Fruit fly (Drosophila melanogaster) whole organism, embryonic: ENCODE data around the gene CG16736.
A peak's percentile ranks its signal among the peaks of the same experiment; 100 is the strongest.

Source experiments
- BtbVII ChIP-seq: fragments of 200-800 bp; sonication (Bioruptor generic); optimal IDR thresholded peaks from 3 replicates; lab custom pipeline; 2017; ENCODE audit warnings: missing biosample characterization, mild to moderate bottlenecking, missing genetic modification characterization
- CG10321 ChIP-seq: fragments of 200-800 bp; sonication (Bioruptor generic); IDR thresholded peaks from 2 replicates; pipeline ENCODE4 v1.3.6; 2022; ENCODE audit warnings: missing biosample characterization, missing genetic modification characterization
- CG10565 ChIP-seq: fragments of 200-800 bp; sonication (Bioruptor generic); optimal IDR thresholded peaks from 3 replicates; lab custom pipeline; 2016; ENCODE audit warnings: missing biosample characterization, mild to moderate bottlenecking, missing genetic modification characterization
- CG10654 ChIP-seq: fragments of 200-800 bp; sonication (Bioruptor generic); optimal IDR thresholded peaks from 2 replicates; lab custom pipeline; 2016; ENCODE audit warnings: missing biosample characterization, missing genetic modification characterization
- CG11696 ChIP-seq: fragments of 200-800 bp; sonication (Bioruptor generic); IDR thresholded peaks from 2 replicates; pipeline ENCODE4 v1.3.6; 2022; ENCODE audit warnings: missing biosample characterization, missing genetic modification characterization
- CG12659 ChIP-seq: fragments of 200-800 bp; sonication (Bioruptor generic); optimal IDR thresholded peaks from 3 replicates; lab custom pipeline; 2017; ENCODE audit warnings: mild to moderate bottlenecking, missing biosample characterization, missing genetic modification reagents, missing genetic modification characterization
- CG14710 ChIP-seq: fragments of 200-800 bp; sonication (Bioruptor generic); optimal IDR thresholded peaks from 3 replicates; lab custom pipeline; 2019; ENCODE audit warnings: missing biosample characterization, mild to moderate bottlenecking, missing genetic modification characterization, moderate library complexity
- CG15479 ChIP-seq: fragments of 200-800 bp; sonication (Bioruptor generic); optimal IDR thresholded peaks from 3 replicates; lab custom pipeline; 2019; ENCODE audit warnings: missing biosample characterization, mild to moderate bottlenecking, missing genetic modification characterization, moderate library complexity
- CG15514 ChIP-seq: fragments of 200-800 bp; sonication (Bioruptor generic); optimal IDR thresholded peaks from 3 replicates; lab custom pipeline; 2017; ENCODE audit warnings: missing biosample characterization, missing genetic modification characterization, mild to moderate bottlenecking, moderate library complexity, missing genetic modification reagents
- CG16813 ChIP-seq: fragments of 200-800 bp; sonication (Bioruptor generic); IDR thresholded peaks from 3 replicates; pipeline ENCODE4 v1.3.6; 2022; ENCODE audit warnings: missing biosample characterization, missing genetic modification characterization; ENCODE audit not compliant: partially characterized antibody
- CG1832 ChIP-seq: fragments of 200-800 bp; sonication (Bioruptor generic); optimal IDR thresholded peaks from 2 replicates; lab custom pipeline; 2017; ENCODE audit warnings: missing biosample characterization, mild to moderate bottlenecking, missing genetic modification characterization, inconsistent platforms
- CG30020 ChIP-seq: fragments of 200-800 bp; optimal IDR thresholded peaks from 2 replicates; lab custom pipeline; 2019; ENCODE audit warnings: missing biosample characterization, mild to moderate bottlenecking, missing genetic modification characterization, moderate library complexity
- CG6689 ChIP-seq: fragments of 200-800 bp; sonication (Bioruptor generic); IDR thresholded peaks from 2 replicates; pipeline ENCODE4 v1.3.6; 2022; ENCODE audit warnings: missing biosample characterization, missing genetic modification characterization
- CG8290 ChIP-seq, 3 experiments: fragments of 200-800 bp; sonication (Bioruptor generic); optimal IDR thresholded peaks; 2 replicates each; lab custom pipeline; 2016 to 2019; ENCODE audit warnings: missing biosample characterization in 3 of 3, missing genetic modification characterization in 3 of 3, mild to moderate bottlenecking in 2 of 3, moderate library complexity in 1 of 3
- CG8924 ChIP-seq: fragments of 200-800 bp; optimal IDR thresholded peaks from 3 replicates; lab custom pipeline; 2019; ENCODE audit warnings: missing biosample characterization, mild to moderate bottlenecking, missing genetic modification characterization, moderate library complexity
- CG9215 ChIP-seq: fragments of 200-800 bp; sonication (Bioruptor generic); IDR thresholded peaks from 2 replicates; pipeline ENCODE4 v1.3.6; 2022; ENCODE audit warnings: missing biosample characterization, missing genetic modification characterization
- CG9876 ChIP-seq: fragments of 200-800 bp; sonication (Bioruptor generic); optimal IDR thresholded peaks from 2 replicates; lab custom pipeline; 2016; ENCODE audit warnings: missing biosample characterization, missing genetic modification characterization
- CHES-1-like ChIP-seq: fragments of 200-800 bp; sonication (Bioruptor generic); optimal IDR thresholded peaks from 2 replicates; lab custom pipeline; 2016; ENCODE audit warnings: missing biosample characterization, missing genetic modification characterization
- D ChIP-seq, 2 experiments: fragments of 200-800 bp in 1 of 2; fragments of >200 bp in 1 of 2; sonication (Bioruptor generic) in 1 of 2; optimal IDR thresholded peaks; 2 replicates in 1 of 2; 3 replicates in 1 of 2; lab custom pipeline; 2017; ENCODE audit warnings: mild to moderate bottlenecking in 1 of 2, missing biosample characterization in 1 of 2, missing genetic modification characterization in 1 of 2, missing genetic modification reagents in 1 of 2
- Dip2 ChIP-seq: fragments of 200-800 bp; sonication (Bioruptor generic); IDR thresholded peaks from 2 replicates; pipeline ENCODE4 v1.3.6; 2022; ENCODE audit warnings: missing biosample characterization, missing genetic modification characterization
- Elba2 ChIP-seq: fragments of 200-800 bp; sonication (Bioruptor generic); optimal IDR thresholded peaks from 3 replicates; lab custom pipeline; 2016; ENCODE audit warnings: missing biosample characterization, missing genetic modification characterization
- Hr78 ChIP-seq, 2 experiments: fragments of 200-800 bp in 1 of 2; fragments of >200 bp in 1 of 2; sonication (Bioruptor generic) in 1 of 2; optimal IDR thresholded peaks; 2 replicates each; lab custom pipeline; 2017 to 2019; ENCODE audit warnings: missing biosample characterization in 2 of 2, missing genetic modification characterization in 2 of 2, mild to moderate bottlenecking in 1 of 2, moderate library complexity in 1 of 2
- Lhr ChIP-seq: fragments of 200-800 bp; sonication (Bioruptor generic); optimal IDR thresholded peaks from 3 replicates; lab custom pipeline; 2017; ENCODE audit warnings: mild to moderate bottlenecking, missing biosample characterization, missing genetic modification reagents, missing genetic modification characterization
- MESR4 ChIP-seq: fragments of 200-800 bp; sonication (Bioruptor generic); optimal IDR thresholded peaks from 2 replicates; lab custom pipeline; 2018; ENCODE audit warnings: missing biosample characterization, mild to moderate bottlenecking, missing genetic modification characterization, moderate library complexity
- MTF-1 ChIP-seq: fragments of 200-800 bp; sonication (Bioruptor generic); optimal IDR thresholded peaks from 2 replicates; lab custom pipeline; 2018; ENCODE audit warnings: missing biosample characterization, mild to moderate bottlenecking, missing genetic modification characterization, borderline replicate concordance
- Med ChIP-seq: fragments of 200-800 bp; sonication (Bioruptor generic); peaks from one replicate; lab custom pipeline; 2016; ENCODE audit warnings: missing biosample characterization, missing genetic modification characterization, mild to moderate bottlenecking, inconsistent platforms, moderate library complexity
- NC2α ChIP-seq: fragments of 200-800 bp; sonication (Bioruptor generic); optimal IDR thresholded peaks from 2 replicates; lab custom pipeline; 2016; ENCODE audit warnings: missing biosample characterization, missing genetic modification characterization
- Trl ChIP-seq, 3 experiments: fragments of >200 bp in 2 of 3; fragments of 200-800 bp in 1 of 3; sonication (Bioruptor generic) in 1 of 3; optimal IDR thresholded peaks; 2 replicates in 1 of 3; 3 replicates in 2 of 3; lab custom pipeline; 2016 to 2017; ENCODE audit warnings: missing biosample characterization in 1 of 3, missing genetic modification characterization in 1 of 3
- ara ChIP-seq: fragments of 200-800 bp; sonication (Bioruptor generic); IDR thresholded peaks from 2 replicates; pipeline ENCODE4 v1.3.6; 2022; ENCODE audit warnings: missing biosample characterization, missing genetic modification characterization
- dm ChIP-seq: fragments of 200-800 bp; sonication (Bioruptor generic); optimal IDR thresholded peaks from 3 replicates; lab custom pipeline; 2016; ENCODE audit warnings: missing biosample characterization, missing genetic modification characterization
- gcm ChIP-seq: fragments of 200-800 bp; sonication (Bioruptor generic); optimal IDR thresholded peaks from 2 replicates; lab custom pipeline; 2019; ENCODE audit warnings: missing biosample characterization, mild to moderate bottlenecking, missing genetic modification characterization, moderate library complexity
- luna ChIP-seq: fragments of 200-800 bp; sonication (Bioruptor generic); optimal IDR thresholded peaks from 2 replicates; lab custom pipeline; 2016; ENCODE audit warnings: missing biosample characterization, missing genetic modification characterization
- otp ChIP-seq: fragments of 200-800 bp; sonication (Bioruptor generic); IDR thresholded peaks from 3 replicates; pipeline ENCODE4, ENCODE4 v1.3.6; 2022; ENCODE audit warnings: missing biosample characterization, missing genetic modification characterization
- prd ChIP-seq, 3 experiments: fragments of >200 bp in 2 of 3; fragments of 200-800 bp in 1 of 3; sonication (Bioruptor generic) in 1 of 3; optimal IDR thresholded peaks in 2 of 3; IDR thresholded peaks in 1 of 3; 2 replicates in 2 of 3; 3 replicates in 1 of 3; pipeline versions ENCODE4 v1.3.6 to Lab custom; 2017 to 2022; ENCODE audit warnings: missing biosample characterization in 1 of 3, missing genetic modification characterization in 1 of 3
- ro ChIP-seq: fragments of 200-800 bp; sonication (Bioruptor generic); IDR thresholded peaks from 2 replicates; pipeline ENCODE4 v1.3.6; 2022; ENCODE audit warnings: missing biosample characterization, missing genetic modification characterization
- sqz ChIP-seq: fragments of 200-800 bp; sonication (Bioruptor generic); optimal IDR thresholded peaks from 3 replicates; lab custom pipeline; 2018; ENCODE audit warnings: missing biosample characterization, mild to moderate bottlenecking, missing genetic modification characterization
- ssp ChIP-seq: fragments of 200-800 bp; sonication (Bioruptor generic); IDR thresholded peaks from 2 replicates; pipeline ENCODE4 v1.3.6; 2022; ENCODE audit warnings: missing biosample characterization, missing genetic modification characterization
- tna ChIP-seq: fragments of 200-800 bp; sonication (Bioruptor generic); IDR thresholded peaks from 2 replicates; pipeline ENCODE4 v1.3.6; 2022; ENCODE audit warnings: missing biosample characterization, missing genetic modification characterization; ENCODE audit not compliant: partially characterized antibody
- vvl ChIP-seq: fragments of 200-800 bp; sonication (Bioruptor generic); IDR thresholded peaks from 2 replicates; pipeline ENCODE4 v1.3.6; 2022; ENCODE audit warnings: missing biosample characterization, missing genetic modification characterization

Gene CG16736

DNA sequence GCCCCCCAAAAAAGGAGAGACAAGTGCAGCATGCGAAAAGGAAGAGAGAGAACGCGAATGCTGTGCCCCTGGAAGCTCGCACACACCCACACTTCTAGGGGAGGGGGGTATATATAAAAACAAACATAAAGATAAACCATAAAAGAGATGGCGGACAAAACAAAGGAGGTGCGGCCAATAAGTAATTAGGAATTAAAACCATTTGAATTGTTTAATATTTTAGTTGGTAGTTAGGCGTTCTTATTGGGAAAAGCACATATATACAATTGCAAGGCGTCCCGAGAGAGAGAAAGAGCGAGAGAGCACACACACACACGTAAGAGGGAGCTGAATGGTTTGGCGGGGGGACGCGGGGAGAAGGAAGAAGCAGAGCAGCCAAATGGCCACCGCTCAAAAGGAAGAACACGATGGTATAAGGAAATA is 21.4 kb downstream of the CG16736 start (continued):
- TF ChIP-seq CG1832 (GFP tag; lab: Kevin White, UChicago) (peak; percentile 36), CG10565 (GFP tag; lab: Kevin White, UChicago) (no peak), ssp (GFP tag; lab: Robert Waterston, UW) (no peak), tna (GFP tag; lab: Robert Waterston, UW) (no peak), MTF-1 (GFP tag; lab: Kevin White, UChicago) (no peak), luna (GFP tag; lab: Kevin White, UChicago) (no peak), gcm (no peak), Hr78 (GFP tag; optimal IDR thresholded peaks at IDR 0.05; lab: Kevin White, UChicago) (no peak), CG11696 (GFP tag; lab: Robert Waterston, UW) (no peak), CG10321 (GFP tag; lab: Robert Waterston, UW) (no peak), Elba2 (GFP tag; lab: Kevin White, UChicago) (peak; percentile 71), dm (no peak), Trl (optimal IDR thresholded peaks at IDR 0.05; lab: Kevin White, UChicago) (peak; percentile 29 to 84), Trl (GFP tag; optimal IDR thresholded peaks at IDR 0.05; lab: Kevin White, UChicago) (no peak), Med (peak; percentile 72), CG8290 (GFP tag; optimal IDR thresholded peaks at IDR 0.05; lab: Kevin White, UChicago) (no peak), CG8290 (tag; optimal IDR thresholded peaks at IDR 0.05; lab: Kevin White, UChicago) (no peak), prd (optimal IDR thresholded peaks at IDR 0.05; lab: Kevin White, UChicago) (no peak), prd (GFP tag; IDR thresholded peaks at IDR 0.05; lab: Robert Waterston, UW) (no peak), CG30020 (tag; lab: Kevin White, UChicago) (no peak), CG15479 (no peak), CG9876 (no peak), vvl (GFP tag; lab: Robert Waterston, UW) (no peak), sqz (GFP tag; lab: Kevin White, UChicago) (no peak), CG10654 (GFP tag; lab: Kevin White, UChicago) (no peak), BtbVII (GFP tag; lab: Kevin White, UChicago) (no peak), NC2α (GFP tag; lab: Kevin White, UChicago) (no peak), CHES-1-like (no peak), MESR4 (GFP tag; lab: Kevin White, UChicago) (no peak), CG15514 (GFP tag; lab: Kevin White, UChicago) (no peak), Dip2 (GFP tag; lab: Robert Waterston, UW) (no peak), CG14710 (tag; lab: Kevin White, UChicago) (no peak), CG16813 (GFP tag; lab: Robert Waterston, UW) (no peak), CG6689 (GFP tag; lab: Robert Waterston, UW) (no peak), D (optimal IDR thresholded peaks at IDR 0.05; lab: Kevin White, UChicago) (no peak), D (GFP tag; optimal IDR thresholded peaks at IDR 0.05; lab: Kevin White, UChicago) (no peak), ro (GFP tag; lab: Robert Waterston, UW) (no peak), CG9215 (GFP tag; lab: Robert Waterston, UW) (no peak), CG8924 (no peak), Lhr (no peak), otp (GFP tag; lab: Robert Waterston, UW) (no peak), CG12659 (GFP tag; lab: Kevin White, UChicago) (no peak), ara (no peak)
